Fruit fly (Drosophila melanogaster): ENCODE measurements around the gene RIOK1.

The RIOK1 gene

DNA sequence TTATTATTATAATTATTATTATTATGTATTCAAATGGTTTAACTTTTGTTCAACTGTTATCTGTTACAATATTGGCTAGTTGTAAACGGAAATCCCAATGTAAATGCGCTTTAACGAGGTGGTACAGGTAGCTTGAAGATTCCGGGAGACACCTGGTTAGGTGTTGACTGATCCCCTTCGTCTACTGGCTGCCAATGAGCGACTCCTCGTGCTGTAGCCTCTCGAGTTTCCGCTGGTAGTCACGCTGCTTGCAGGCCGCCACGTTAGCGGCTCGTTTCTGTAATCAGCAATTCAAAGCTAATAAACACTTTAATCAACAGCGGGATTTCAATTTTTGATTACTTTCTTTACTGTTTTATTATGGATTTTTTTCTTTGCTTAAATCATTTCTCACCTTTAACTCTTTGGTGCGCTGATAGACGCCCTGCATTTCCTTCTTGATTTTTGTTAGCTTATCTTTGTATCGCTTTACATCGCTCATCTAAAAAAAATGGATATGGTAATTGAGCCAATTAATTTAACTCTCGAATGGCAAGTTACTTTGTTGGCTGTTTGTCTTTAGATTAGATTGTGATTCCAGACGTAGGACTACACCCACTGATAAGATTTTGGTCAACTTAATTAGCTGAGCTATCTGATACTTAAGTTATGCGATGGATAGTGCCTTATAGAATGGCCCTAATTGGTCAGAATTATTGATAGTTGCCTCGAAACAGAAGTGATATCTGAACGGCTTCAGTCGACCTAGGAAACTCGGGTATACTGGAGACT is 41.7 kb upstream of the RIOK1 start (continued):
- no peak for TF ChIP-seq gsb-n (tag; optimal IDR thresholded peaks at IDR 0.05)
- no peak for TF ChIP-seq NFAT (GFP tag; IDR thresholded peaks at IDR 0.05)
- TF ChIP-seq nmo (GFP tag; optimal IDR thresholded peaks at IDR 0.05) = no peak
- TF ChIP-seq CG8924 (tag; optimal IDR thresholded peaks at IDR 0.05) = no peak
- TF ChIP-seq jigr1 (GFP tag; IDR thresholded peaks at IDR 0.05) = no peak
- no peak for TF ChIP-seq Sry-β (GFP tag; optimal IDR thresholded peaks at IDR 0.05)
- no peak for TF ChIP-seq CG8944 (GFP tag; optimal IDR thresholded peaks at IDR 0.05)
- TF ChIP-seq Atf3 (GFP tag; optimal IDR thresholded peaks at IDR 0.05) = no peak
- TF ChIP-seq Antp (GFP tag; optimal IDR thresholded peaks at IDR 0.05) = no peak
- TF ChIP-seq CG3407 (GFP tag; optimal IDR thresholded peaks at IDR 0.05) = no peak
- TF ChIP-seq CG14441 (GFP tag; IDR thresholded peaks at IDR 0.05) = no peak
- TF ChIP-seq CG17328 (GFP tag; IDR thresholded peaks at IDR 0.05) = no peak
- peak; percentile 84 for TF ChIP-seq Vsx1 (GFP tag; optimal IDR thresholded peaks at IDR 0.05)
- TF ChIP-seq H15 (GFP tag; IDR thresholded peaks at IDR 0.05) = no peak
- TF ChIP-seq CG15479 (GFP tag; optimal IDR thresholded peaks at IDR 0.05) = no peak
- TF ChIP-seq tgo (GFP tag; IDR thresholded peaks at IDR 0.05) = no peak
- no peak for TF ChIP-seq CG7928 (GFP tag; optimal IDR thresholded peaks at IDR 0.05)
- TF ChIP-seq CG14050 (GFP tag; IDR thresholded peaks at IDR 0.05) = no peak
- TF ChIP-seq pan (optimal IDR thresholded peaks at IDR 0.05) = no peak
- no peak for TF ChIP-seq pan (GFP tag; optimal IDR thresholded peaks at IDR 0.05 in 1 of 2, IDR thresholded peaks at IDR 0.05 in 1 of 2)
- TF ChIP-seq CG4328 (GFP tag; optimal IDR thresholded peaks at IDR 0.05) = no peak
- no peak for TF ChIP-seq chm (GFP tag; IDR thresholded peaks at IDR 0.05)
- no peak for TF ChIP-seq amos (GFP tag; IDR thresholded peaks at IDR 0.05; ENCODE audit: partially characterized antibody)
- no peak for TF ChIP-seq Jarid2 (GFP tag; optimal IDR thresholded peaks at IDR 0.05)
- TF ChIP-seq CG2712 (tag; optimal IDR thresholded peaks at IDR 0.05) = no peak
- TF ChIP-seq ham (GFP tag; IDR thresholded peaks at IDR 0.05) = no peak
- TF ChIP-seq kni (GFP tag; optimal IDR thresholded peaks at IDR 0.05) = no peak

DNA sequence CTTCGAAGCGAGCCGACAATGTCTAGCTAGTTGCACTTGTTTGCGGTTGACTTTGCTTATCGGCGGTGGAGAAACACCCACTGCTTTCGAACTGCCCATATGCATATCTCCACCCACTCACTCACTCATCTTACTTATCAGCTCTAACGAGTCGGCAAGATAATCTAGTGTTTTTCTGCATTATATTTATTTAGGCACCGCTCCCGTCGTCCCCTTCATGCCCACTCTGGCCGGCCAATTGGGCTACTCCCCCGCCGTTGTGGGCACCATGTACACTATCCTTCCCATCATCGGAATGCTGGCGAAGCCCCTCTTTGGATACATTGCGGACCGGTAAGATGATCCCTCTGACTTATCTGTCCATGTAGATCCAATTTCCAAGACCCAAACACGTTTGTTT is 37.6 kb upstream of the RIOK1 start:
- TF ChIP-seq danr (GFP tag; IDR thresholded peaks at IDR 0.05) (no peak), CG11696 (GFP tag; IDR thresholded peaks at IDR 0.05) (no peak), Atf6 (GFP tag; IDR thresholded peaks at IDR 0.05) (no peak), sens (GFP tag) (peak; percentile 27), Optix (GFP tag; IDR thresholded peaks at IDR 0.05) (no peak), CG17186 (GFP tag; optimal IDR thresholded peaks at IDR 0.05) (no peak), ci (GFP tag; IDR thresholded peaks at IDR 0.05) (0 out of 3 replicates have a peak, but pooled peaks have one; percentile 40), CG9817 (tag; optimal IDR thresholded peaks at IDR 0.05) (no peak), CG17802 (tag; optimal IDR thresholded peaks at IDR 0.05) (no peak), yki (optimal IDR thresholded peaks at IDR 0.05) (no peak), cg (GFP tag; optimal IDR thresholded peaks at IDR 0.05) (no peak), crol (GFP tag; IDR thresholded peaks at IDR 0.05) (peak; percentile 48; the same call in 1 of the 2 replicates), ATbp (GFP tag; optimal IDR thresholded peaks at IDR 0.05) (peak; percentile 1), CG6654 (GFP tag; optimal IDR thresholded peaks at IDR 0.05) (no peak), Ets65A (GFP tag) (peak; percentile 82), CG7786 (GFP tag; optimal IDR thresholded peaks at IDR 0.05) (no peak), Hr51 (GFP tag; optimal IDR thresholded peaks at IDR 0.05) (no peak), CG14860 (GFP tag; IDR thresholded peaks at IDR 0.05; ENCODE audit: partially characterized antibody) (no peak), CG13123 (GFP tag; optimal IDR thresholded peaks at IDR 0.05) (no peak), CG17829 (tag; optimal IDR thresholded peaks at IDR 0.05) (no peak), bbx (GFP tag; IDR thresholded peaks at IDR 0.05; ENCODE audit: partially characterized antibody) (no peak), CG10431 (GFP tag; optimal IDR thresholded peaks at IDR 0.05) (peak; percentile 74), CG9215 (GFP tag; IDR thresholded peaks at IDR 0.05) (no peak), kni (GFP tag; optimal IDR thresholded peaks at IDR 0.05) (no peak), zfh2 (GFP tag; optimal IDR thresholded peaks at IDR 0.05) (no peak), Fer1 (GFP tag; optimal IDR thresholded peaks at IDR 0.05) (no peak), CG14441 (GFP tag; IDR thresholded peaks at IDR 0.05) (no peak)
